Worm (Caenorhabditis elegans) whole organism, late embryonic: ENCODE results near the gene C53A5.16.

Experiments
- ceh-9 ChIP-seq: sonication (generic microtip); optimal IDR thresholded peaks from 2 replicates; lab custom pipeline; 2016; ENCODE audit warnings: mild to moderate bottlenecking, missing genetic modification characterization, inconsistent platforms, missing compliant biosample characterization
- fkh-10 ChIP-seq: fragments of 150-350 bp; optimal IDR thresholded peaks from 2 replicates; lab custom pipeline; 2014; ENCODE audit warnings: missing biosample characterization, missing genetic modification reagents, missing genetic modification characterization
- lin-11 ChIP-seq: fragments of 200-800 bp; sonication (Bioruptor generic); optimal IDR thresholded peaks from 2 replicates; lab custom pipeline; 2018; ENCODE audit warnings: mild to moderate bottlenecking, missing genetic modification characterization, missing compliant biosample characterization
- nfya-1 ChIP-seq: sonication (generic microtip); optimal IDR thresholded peaks from 2 replicates; lab custom pipeline; 2017; ENCODE audit warnings: missing genetic modification characterization, mild to moderate bottlenecking, missing compliant biosample characterization, antibody characterized with exemption, moderate library complexity
- nhr-11 ChIP-seq: fragments of 150-350 bp; optimal IDR thresholded peaks from 2 replicates; lab custom pipeline; 2014; ENCODE audit warnings: missing biosample characterization, missing genetic modification characterization
- odd-2 ChIP-seq: sonication (generic microtip); optimal IDR thresholded peaks from 2 replicates; lab custom pipeline; 2017; ENCODE audit warnings: antibody characterized with exemption, mild to moderate bottlenecking, missing genetic modification characterization, missing compliant biosample characterization
- tbx-2 ChIP-seq: sonication (generic microtip); optimal IDR thresholded peaks from 2 replicates; lab custom pipeline; 2016; ENCODE audit warnings: missing genetic modification characterization, missing compliant biosample characterization

- TF ChIP-seq fkh-10 (GFP tag; lab: Kevin White, UChicago) (no peak), nhr-11 (tag; lab: Kevin White, UChicago) (no peak), tbx-2 (no peak), odd-2 (tag; lab: Kevin White, UChicago) (no peak), nfya-1 (no peak), ceh-9 (tag; lab: Kevin White, UChicago) (no peak), lin-11 (tag; lab: Kevin White, UChicago) (no peak)
Measured at ce11 chrV:14523105-14523504, 691 bp upstream of the C53A5.16 start, which contains the start of gene C53A5.2.
